Fruit fly (Drosophila melanogaster): Measurements from ENCODE around the gene Snmp1.
A peak's percentile ranks its signal among the peaks of the same experiment; 100 is the strongest.

The Snmp1 gene

dm6 chr3R:21187394-21188392 is 19.7 kb upstream of the Snmp1 start (continued):
- TF ChIP-seq pnt (GFP tag; optimal IDR thresholded peaks at IDR 0.05) (peak; percentile 24), CG6813 (GFP tag; optimal IDR thresholded peaks at IDR 0.05) (no peak), zen2 (GFP tag; IDR thresholded peaks at IDR 0.05; ENCODE audit: partially characterized antibody) (no peak), HLH4C (GFP tag; IDR thresholded peaks at IDR 0.05; ENCODE audit: partially characterized antibody) (no peak), hth (optimal IDR thresholded peaks at IDR 0.05) (no peak), zen (tag; optimal IDR thresholded peaks at IDR 0.05) (no peak), CG14050 (GFP tag; IDR thresholded peaks at IDR 0.05) (no peak), H15 (GFP tag; IDR thresholded peaks at IDR 0.05) (no peak), tap (tag; optimal IDR thresholded peaks at IDR 0.05) (no peak), ttk (GFP tag; IDR thresholded peaks at IDR 0.05) (0 out of 2 replicates have a peak, but pooled peaks have one; percentile 48), sug (tag; optimal IDR thresholded peaks at IDR 0.05) (peak; percentile 12), Kr (GFP tag; optimal IDR thresholded peaks at IDR 0.05) (no peak), D (optimal IDR thresholded peaks at IDR 0.05) (no peak), D (GFP tag; optimal IDR thresholded peaks at IDR 0.05) (no peak), CG7839 (tag; optimal IDR thresholded peaks at IDR 0.05) (peak; percentile 65), CG16863 (GFP tag; optimal IDR thresholded peaks at IDR 0.05) (no peak), fu2 (GFP tag; optimal IDR thresholded peaks at IDR 0.05) (no peak), PHDP (tag; optimal IDR thresholded peaks at IDR 0.05) (peak; percentile 5), kah (GFP tag; optimal IDR thresholded peaks at IDR 0.05) (no peak), wdn (GFP tag; IDR thresholded peaks at IDR 0.05) (0 out of 2 replicates have a peak, but pooled peaks have one; percentile 41), ssp (GFP tag; IDR thresholded peaks at IDR 0.05) (no peak), vfl (GFP tag; optimal IDR thresholded peaks at IDR 0.05) (no peak), CG13296 (GFP tag; optimal IDR thresholded peaks at IDR 0.05) (no peak), so (GFP tag; IDR thresholded peaks at IDR 0.05) (no peak), Fer3 (tag; optimal IDR thresholded peaks at IDR 0.05) (peak; percentile 6), Spps (tag; optimal IDR thresholded peaks at IDR 0.05) (no peak), pros (GFP tag; optimal IDR thresholded peaks at IDR 0.05) (peak; percentile 38), CG18011 (GFP tag; optimal IDR thresholded peaks at IDR 0.05) (no peak), Ets65A (GFP tag) (peak; percentile 57), CG2889 (GFP tag; IDR thresholded peaks at IDR 0.05) (no peak), dimm (GFP tag; IDR thresholded peaks at IDR 0.05) (no peak), Dbx (GFP tag; IDR thresholded peaks at IDR 0.05) (0 out of 3 replicates have a peak, but pooled peaks have one; percentile 39), Adf1 (GFP tag; IDR thresholded peaks at IDR 0.05) (peak; percentile 52; the same call in 1 of the 2 replicates), CG7357 (GFP tag; IDR thresholded peaks at IDR 0.05) (peak; percentile 61; the same call in 1 of the 3 replicates), CG2202 (tag; optimal IDR thresholded peaks at IDR 0.05) (no peak), CG3065 (GFP tag; optimal IDR thresholded peaks at IDR 0.05) (no peak), CG16815 (GFP tag; optimal IDR thresholded peaks at IDR 0.05) (peak; percentile 2), CG8388 (GFP tag; optimal IDR thresholded peaks at IDR 0.05) (peak; percentile 34), CG15073 (GFP tag; optimal IDR thresholded peaks at IDR 0.05) (no peak), CG1647 (GFP tag; optimal IDR thresholded peaks at IDR 0.05) (no peak), ERR (GFP tag; optimal IDR thresholded peaks at IDR 0.05) (no peak), ci (GFP tag; IDR thresholded peaks at IDR 0.05) (peak; percentile 38; the same call in 2 of the 3 replicates), CG11695 (GFP tag; IDR thresholded peaks at IDR 0.05) (no peak; the same call in 2 of the 3 replicates), Deaf1 (tag; optimal IDR thresholded peaks at IDR 0.05) (peak; percentile 68), Hmx (GFP tag; optimal IDR thresholded peaks at IDR 0.05) (peak; percentile 30), Mrtf (GFP tag; IDR thresholded peaks at IDR 0.05) (peak; percentile 53; the same call in 1 of the 3 replicates), CG7987 (GFP tag; optimal IDR thresholded peaks at IDR 0.05) (no peak), CG1233 (GFP tag; optimal IDR thresholded peaks at IDR 0.05) (no peak), Hmr (GFP tag; optimal IDR thresholded peaks at IDR 0.05) (peak; percentile 64)
